Fruit fly (Drosophila melanogaster): Measurements from ENCODE around the gene bru2.

bru2 gene

DNA sequence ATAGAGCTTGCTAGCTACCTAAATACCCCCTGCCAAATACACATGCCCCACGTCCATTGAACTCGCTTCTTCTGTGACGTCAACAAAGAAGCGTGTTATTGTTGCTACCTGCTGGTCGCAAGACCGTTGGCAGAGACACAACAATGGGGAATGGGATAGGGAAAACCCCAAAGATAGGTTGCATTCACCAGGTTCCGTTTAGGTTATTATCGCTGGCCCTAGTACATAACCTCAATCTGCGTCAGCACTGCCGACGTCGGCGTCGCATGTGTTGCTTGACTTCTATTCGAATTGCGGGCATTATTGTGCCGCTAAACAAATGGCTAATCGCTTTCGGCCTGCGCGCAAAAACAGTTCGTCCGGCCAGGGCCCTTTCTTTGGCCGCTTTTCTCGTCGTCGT, 91.4 kb downstream of the bru2 start:
- TF ChIP-seq Eip78C (GFP tag) (peak; percentile 5), vri (GFP tag; optimal IDR thresholded peaks at IDR 0.05) (no peak), CG34406 (GFP tag; optimal IDR thresholded peaks at IDR 0.05) (no peak), CG6163 (GFP tag; IDR thresholded peaks at IDR 0.05) (no peak), svp (GFP tag) (no peak), Ets96B (tag; optimal IDR thresholded peaks at IDR 0.05) (no peak), CG6276 (GFP tag; optimal IDR thresholded peaks at IDR 0.05) (no peak)

DNA sequence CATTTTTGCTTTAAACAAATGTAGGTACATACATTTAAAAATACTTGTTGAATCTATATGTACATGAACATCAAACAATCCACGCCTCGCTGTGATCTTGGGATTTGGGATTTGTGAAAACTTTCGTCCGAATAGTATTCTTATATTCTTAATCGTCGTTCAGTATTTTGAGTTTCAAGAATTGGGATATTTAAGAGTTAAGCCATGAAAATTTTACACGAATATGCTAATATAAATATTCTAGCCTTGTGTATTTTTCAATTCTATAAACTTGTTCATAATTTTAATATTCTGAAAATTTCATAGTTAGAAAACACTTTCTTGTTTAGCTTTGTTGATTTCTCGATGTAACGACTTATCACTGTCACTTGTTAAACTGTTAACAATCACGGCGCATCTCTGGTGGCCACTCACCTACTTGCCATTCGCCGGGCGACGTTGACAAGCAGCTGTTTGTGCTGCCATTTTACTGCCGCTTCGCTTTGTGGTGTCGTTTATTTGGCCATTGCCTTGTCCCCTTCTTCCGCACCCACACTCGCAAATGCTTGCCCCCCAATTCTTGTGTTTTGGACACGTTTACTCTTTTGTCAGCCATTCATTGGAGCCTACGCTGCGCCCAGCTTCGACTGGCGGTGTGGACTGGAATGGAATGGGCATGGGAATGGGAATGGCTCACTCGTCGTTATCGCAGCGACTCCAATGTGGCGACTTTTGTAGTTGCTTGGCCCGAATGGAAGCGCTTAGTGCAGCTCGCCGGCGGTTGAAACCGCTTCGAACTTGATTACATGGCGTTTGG, 92.2 kb downstream of the bru2 start:
- TF ChIP-seq CG11762 (GFP tag; optimal IDR thresholded peaks at IDR 0.05; ENCODE audit: insufficient read depth) = no peak
- peak; percentile 75 for TF ChIP-seq svp (GFP tag)
- no peak for TF ChIP-seq dsx (GFP tag; optimal IDR thresholded peaks at IDR 0.05; ENCODE audit: poor library complexity, severe bottlenecking)
- no peak for TF ChIP-seq fd59A (GFP tag; optimal IDR thresholded peaks at IDR 0.05)
- no peak for TF ChIP-seq CG6276 (GFP tag; optimal IDR thresholded peaks at IDR 0.05)
- TF ChIP-seq CG31627 (GFP tag; optimal IDR thresholded peaks at IDR 0.05) = no peak
- no peak for TF ChIP-seq CG11294 (GFP tag; IDR thresholded peaks at IDR 0.05)
- no peak for TF ChIP-seq CG6808 (GFP tag; optimal IDR thresholded peaks at IDR 0.05)
- TF ChIP-seq CG3032 (tag; optimal IDR thresholded peaks at IDR 0.05) = no peak
- no peak for TF ChIP-seq salr (GFP tag; optimal IDR thresholded peaks at IDR 0.05)
- TF ChIP-seq Eip75B (GFP tag; optimal IDR thresholded peaks at IDR 0.05) = peak; percentile 26
- TF ChIP-seq Smox (GFP tag; optimal IDR thresholded peaks at IDR 0.05) = peak; percentile 5
- no peak for TF ChIP-seq esn (GFP tag; optimal IDR thresholded peaks at IDR 0.05)
- TF ChIP-seq Sox14 (GFP tag; optimal IDR thresholded peaks at IDR 0.05) = peak; percentile 44
- TF ChIP-seq Eip78C (GFP tag) = no peak
- no peak for TF ChIP-seq CG15336 (GFP tag; IDR thresholded peaks at IDR 0.05)
- TF ChIP-seq Lpt (GFP tag; optimal IDR thresholded peaks at IDR 0.05) = no peak
- TF ChIP-seq Gug (GFP tag; IDR thresholded peaks at IDR 0.05) = no peak
- TF ChIP-seq CG10669 (GFP tag; optimal IDR thresholded peaks at IDR 0.05) = no peak
- no peak for TF ChIP-seq CG9139 (GFP tag; optimal IDR thresholded peaks at IDR 0.05)

DNA sequence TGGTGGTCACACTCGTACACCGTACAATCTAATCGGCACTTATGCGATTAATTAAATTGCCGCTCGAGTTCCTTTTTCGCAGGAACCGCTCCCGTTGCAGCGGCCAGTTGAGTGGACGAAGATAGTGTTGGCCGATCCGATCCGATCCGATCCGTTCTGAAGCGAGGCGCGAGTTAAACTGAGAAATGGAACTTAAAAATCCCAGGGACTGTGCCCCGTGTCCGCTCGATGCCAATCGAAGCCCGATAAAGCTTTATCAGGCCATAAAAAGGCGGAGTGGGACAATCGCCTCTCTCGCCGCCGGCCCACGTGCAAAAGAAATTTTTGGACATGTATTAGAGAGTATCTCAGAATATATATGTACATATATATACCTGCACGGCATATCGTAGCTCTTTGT, 101.7 kb downstream of the bru2 start, which contains the start of gene Oatp33Ea:
Gene Oatp33Ea (minus strand): TSS at position 182 of the 400 bp plus-strand sequence.
- TF ChIP-seq OdsH (GFP tag; optimal IDR thresholded peaks at IDR 0.05) (no peak), vri (GFP tag; optimal IDR thresholded peaks at IDR 0.05) (peak; percentile 18), Met (GFP tag; optimal IDR thresholded peaks at IDR 0.05) (no peak), CG10669 (GFP tag; optimal IDR thresholded peaks at IDR 0.05) (no peak), CG3919 (GFP tag; optimal IDR thresholded peaks at IDR 0.05) (no peak), Sox14 (GFP tag; optimal IDR thresholded peaks at IDR 0.05) (peak; percentile 2)
